Worm (Caenorhabditis elegans): ENCODE measurements around the gene lias-1.

DNA sequence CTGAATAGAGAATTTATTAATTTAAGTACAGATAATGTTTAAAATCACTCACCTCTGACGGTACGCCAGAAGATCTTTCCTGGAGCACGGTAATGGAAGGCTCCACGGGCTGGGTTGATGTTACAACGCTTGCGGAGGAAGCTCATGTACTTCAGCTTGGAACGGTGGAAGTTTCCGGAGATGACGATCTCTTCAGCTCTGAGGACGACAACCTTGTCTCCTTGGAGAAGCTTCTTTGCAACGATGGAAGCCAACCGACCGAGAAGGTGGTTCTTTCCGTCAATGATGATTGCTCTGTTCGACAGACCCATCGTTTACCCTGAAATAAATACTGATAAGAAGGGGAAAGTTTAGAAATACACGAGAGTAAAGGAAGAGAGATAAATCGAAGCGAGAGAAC lies 1.6 kb downstream of the lias-1 start, which contains the start of gene rpl-16:
- TF ChIP-seq him-1 (tag; optimal IDR thresholded peaks at IDR 0.05) = no peak
- no peak for TF ChIP-seq W03F9.2 (tag; optimal IDR thresholded peaks at IDR 0.05)

Measured in whole organism, L4/young adult.